Worm (Caenorhabditis elegans) whole organism, early embryonic: ENCODE data around the gene Y62H9A.9.

Experiments used
- ama-1 ChIP-seq: fragments of 150-350 bp; optimal IDR thresholded peaks from 2 replicates; lab custom pipeline; 2014
- ceh-36 ChIP-seq: sonication (generic microtip); optimal IDR thresholded peaks from 2 replicates; lab custom pipeline; 2016; ENCODE audit warnings: missing genetic modification characterization, inconsistent platforms, missing compliant biosample characterization
- hmbx-1 ChIP-seq: sonication (generic microtip); optimal IDR thresholded peaks from 2 replicates; lab custom pipeline; 2016; ENCODE audit warnings: mild to moderate bottlenecking, missing genetic modification characterization, missing compliant biosample characterization
- tbx-11 ChIP-seq: fragments of 200-800 bp; sonication (Bioruptor generic); IDR thresholded peaks from 2 replicates; pipeline ENCODE4 v1.3.6; 2022; ENCODE audit warnings: missing genetic modification characterization, missing compliant biosample characterization
- tbx-37 ChIP-seq: fragments of 200-800 bp; sonication (Bioruptor generic); conservative IDR thresholded peaks from 2 replicates; pipeline ENCODE4 v1.3.6; 2022; ENCODE audit warnings: missing genetic modification reagents, missing genetic modification characterization, missing compliant biosample characterization

DNA sequence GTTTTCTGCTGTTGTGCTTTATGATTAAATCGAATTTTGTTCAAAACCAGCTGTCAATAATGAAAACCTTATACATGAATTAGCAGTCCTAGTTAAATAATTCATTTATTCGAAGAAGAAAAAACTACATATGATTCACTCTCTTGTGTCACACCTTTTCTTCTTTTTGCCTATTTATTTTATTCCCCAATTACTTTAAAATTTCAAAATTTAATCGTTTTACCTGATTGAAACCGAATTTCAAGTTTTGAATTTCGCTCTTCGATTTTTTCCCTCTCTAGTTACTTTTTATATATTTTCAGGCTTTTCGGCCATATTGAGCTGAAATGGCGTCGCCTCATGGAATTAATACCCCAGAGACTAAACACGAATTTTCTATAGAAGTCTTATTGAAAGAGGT, 45.4 kb downstream of the Y62H9A.9 start, which contains the start of gene xtr-1:
- no peak for TF ChIP-seq ama-1 (lab: Kevin White, UChicago)
- no peak for TF ChIP-seq hmbx-1 (tag; lab: Kevin White, UChicago)
- no peak for TF ChIP-seq ceh-36 (tag; lab: Kevin White, UChicago)
- no peak for TF ChIP-seq tbx-11 (GFP tag; lab: Robert Waterston, UW)
- TF ChIP-seq tbx-37 (GFP tag; lab: Robert Waterston, UW): no peak
